Worm (Caenorhabditis elegans): Measurements from ENCODE around the gene cyp-33D3.

ce11 chrV:18800811-18801210, 36.2 kb downstream of the cyp-33D3 start, which contains the start of gene nhr-170:
- TF ChIP-seq hlh-8 (tag; optimal IDR thresholded peaks at IDR 0.05) (no peak), elt-2 (tag; optimal IDR thresholded peaks at IDR 0.05) (no peak), unc-55 (GFP tag; optimal IDR thresholded peaks at IDR 0.05) (no peak), ceh-30 (tag; optimal IDR thresholded peaks at IDR 0.05) (no peak), ceh-31 (tag; optimal IDR thresholded peaks at IDR 0.05) (no peak)
